Fruit fly (Drosophila melanogaster): ENCODE data around the gene Ctps.

Ctps gene

dm6 chr3L:15098659-15099512 lies 1.2 kb downstream of the Ctps start (continued):
- TF ChIP-seq CG30431 (GFP tag; optimal IDR thresholded peaks at IDR 0.05) (peak; percentile 6), bowl (GFP tag; IDR thresholded peaks at IDR 0.05) (no peak), CG13123 (GFP tag; optimal IDR thresholded peaks at IDR 0.05) (peak; percentile 4), CG1647 (GFP tag; optimal IDR thresholded peaks at IDR 0.05) (no peak), CG15269 (tag; optimal IDR thresholded peaks at IDR 0.05) (peak; percentile 82), CG4282 (GFP tag; optimal IDR thresholded peaks at IDR 0.05) (no peak), CG11696 (GFP tag; IDR thresholded peaks at IDR 0.05) (peak; percentile 76)

- no peak for TF ChIP-seq jumu (GFP tag; optimal IDR thresholded peaks at IDR 0.05)
- peak; percentile 1 for TF ChIP-seq cg (GFP tag; optimal IDR thresholded peaks at IDR 0.05)
- peak; percentile 24; the same call in 1 of the 2 replicates for TF ChIP-seq CG8765 (GFP tag; IDR thresholded peaks at IDR 0.05)
- TF ChIP-seq twi (tag; optimal IDR thresholded peaks at IDR 0.05), result peak; percentile 4
- peak; percentile 4 for TF ChIP-seq Hey (tag; optimal IDR thresholded peaks at IDR 0.05)
- TF ChIP-seq CG15479 (GFP tag; optimal IDR thresholded peaks at IDR 0.05), result peak; percentile 28
These were observed 1.8 kb downstream of the Ctps start for dm6 chr3L:15099541-15099940.

dm6 chr3L:15100983-15101382 lies 3.3 kb downstream of the Ctps start:
- TF ChIP-seq Adf1 (GFP tag; IDR thresholded peaks at IDR 0.05) (peak; percentile 52; the same call in 1 of the 2 replicates), oc (tag; optimal IDR thresholded peaks at IDR 0.05) (peak; percentile 12), cg (GFP tag; optimal IDR thresholded peaks at IDR 0.05) (peak; percentile 0), D (optimal IDR thresholded peaks at IDR 0.05) (peak; percentile 15), D (GFP tag; optimal IDR thresholded peaks at IDR 0.05) (no peak), sens (GFP tag) (peak; percentile 56), gem (tag; optimal IDR thresholded peaks at IDR 0.05) (no peak)

- TF ChIP-seq eyg (GFP tag; optimal IDR thresholded peaks at IDR 0.05), result peak; percentile 10
- TF ChIP-seq scrt (GFP tag; optimal IDR thresholded peaks at IDR 0.05), result peak; percentile 80
- TF ChIP-seq HmgD (GFP tag; optimal IDR thresholded peaks at IDR 0.05), result no peak
- peak; percentile 2 for TF ChIP-seq CG1603 (tag; optimal IDR thresholded peaks at IDR 0.05)
- TF ChIP-seq Blimp-1 (GFP tag; optimal IDR thresholded peaks at IDR 0.05), result no peak
- peak; percentile 59 for TF ChIP-seq abd-A (tag; optimal IDR thresholded peaks at IDR 0.05)
- TF ChIP-seq Poxn (GFP tag; IDR thresholded peaks at IDR 0.05), result no peak
- peak; percentile 20 for TF ChIP-seq pros (GFP tag; optimal IDR thresholded peaks at IDR 0.05)
- TF ChIP-seq Med (GFP tag), result peak; percentile 54
- TF ChIP-seq sr (GFP tag; IDR thresholded peaks at IDR 0.05), result 0 out of 3 replicates have a peak, but pooled peaks have one; percentile 3
- no peak for TF ChIP-seq otp (GFP tag; IDR thresholded peaks at IDR 0.05)
- TF ChIP-seq CG10565 (GFP tag; optimal IDR thresholded peaks at IDR 0.05), result no peak
- peak; percentile 66 for TF ChIP-seq gsb-n (tag; optimal IDR thresholded peaks at IDR 0.05)
- TF ChIP-seq grau (tag; optimal IDR thresholded peaks at IDR 0.05), result peak; percentile 76
- no peak for TF ChIP-seq crp (GFP tag; optimal IDR thresholded peaks at IDR 0.05)
- TF ChIP-seq zen (tag; optimal IDR thresholded peaks at IDR 0.05), result peak; percentile 8
- TF ChIP-seq Lhr (GFP tag; optimal IDR thresholded peaks at IDR 0.05), result no peak
- no peak for TF ChIP-seq Lpt (GFP tag; optimal IDR thresholded peaks at IDR 0.05)
- no peak for TF ChIP-seq Aef1 (GFP tag; IDR thresholded peaks at IDR 0.05)
- TF ChIP-seq Hr78 (GFP tag; optimal IDR thresholded peaks at IDR 0.05), result no peak
- TF ChIP-seq Dip3 (GFP tag; optimal IDR thresholded peaks at IDR 0.05), result no peak
- TF ChIP-seq chn (GFP tag; optimal IDR thresholded peaks at IDR 0.05), result no peak
- TF ChIP-seq crol (GFP tag; IDR thresholded peaks at IDR 0.05), result peak; percentile 80
- 0 out of 3 replicates have a peak, but pooled peaks have one; percentile 47 for TF ChIP-seq CG2199 (GFP tag; IDR thresholded peaks at IDR 0.05)
These were observed 4.1 kb downstream of the Ctps start for dm6 chr3L:15101639-15102413.

Measured in whole organism, embryonic.